Worm (Caenorhabditis elegans): ENCODE measurements around the gene M01E10.3.

DNA sequence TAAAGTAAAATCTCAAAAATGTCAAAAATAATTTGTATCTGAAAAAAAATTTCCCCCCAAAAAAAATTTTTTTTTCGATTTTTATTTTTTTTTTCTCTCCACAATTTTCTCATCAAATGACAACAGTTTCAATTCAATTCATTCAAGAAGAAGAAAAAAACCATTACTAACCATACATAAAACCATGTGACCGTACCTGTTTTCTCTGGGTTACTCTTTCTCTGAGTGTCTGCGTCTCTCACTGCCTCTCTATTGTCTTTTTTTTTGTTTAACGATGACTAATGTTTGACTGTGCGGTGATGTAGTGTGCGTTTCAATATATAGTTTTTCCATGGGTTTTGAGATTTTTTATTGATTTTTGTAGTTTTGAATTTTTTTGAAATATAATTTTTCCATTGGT is 36.7 kb upstream of the M01E10.3 start:
- TF ChIP-seq pha-4 (tag; optimal IDR thresholded peaks at IDR 0.05) (no peak), elt-1 (tag; optimal IDR thresholded peaks at IDR 0.05; ENCODE audit: borderline replicate concordance, insufficient read depth) (no peak), nhr-12 (tag; optimal IDR thresholded peaks at IDR 0.05) (no peak), hlh-1 (tag; optimal IDR thresholded peaks at IDR 0.05) (no peak), unc-62 (GFP tag; optimal IDR thresholded peaks at IDR 0.05) (no peak), sptf-1 (tag; optimal IDR thresholded peaks at IDR 0.05) (no peak), ztf-11 (tag; optimal IDR thresholded peaks at IDR 0.05) (no peak), lsy-2 (tag; optimal IDR thresholded peaks at IDR 0.05) (no peak), ceh-43 (GFP tag; optimal IDR thresholded peaks at IDR 0.05) (no peak), lin-13 (tag; optimal IDR thresholded peaks at IDR 0.05) (no peak)

Measured in whole organism, mixed stage, embryonic.